Worm (Caenorhabditis elegans): ENCODE measurements around the gene srh-36.

The srh-36 gene

DNA sequence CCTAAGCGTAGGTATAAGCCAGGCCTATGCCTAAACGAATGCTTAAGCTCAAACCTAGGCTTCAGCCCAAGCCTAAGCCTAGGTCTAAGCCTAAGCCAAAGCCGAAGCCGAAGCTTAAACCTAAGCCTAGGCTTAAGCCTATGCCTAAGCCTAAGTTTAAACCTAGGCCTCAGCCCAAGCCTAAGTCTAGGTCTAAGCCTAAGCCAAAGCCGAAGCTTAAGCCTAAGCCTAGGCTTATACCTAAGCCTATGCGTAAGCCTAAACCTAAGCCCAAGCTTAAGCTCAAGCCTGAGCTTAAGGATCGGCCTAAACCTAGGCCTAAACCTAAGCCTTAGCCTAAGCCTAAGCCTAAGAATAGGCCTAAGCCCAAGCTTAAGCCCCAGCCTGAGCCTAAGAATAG lies 4.5 kb upstream of the srh-36 start:
- TF ChIP-seq egl-18 (GFP tag; IDR thresholded peaks at IDR 0.05): no peak
- no peak for TF ChIP-seq ama-1 (optimal IDR thresholded peaks at IDR 0.05)
- no peak for TF ChIP-seq ama-1 (GFP tag; optimal IDR thresholded peaks at IDR 0.05)
- no peak for TF ChIP-seq snpc-4 (GFP tag; optimal IDR thresholded peaks at IDR 0.05)
- no peak for TF ChIP-seq snpc-4 (tag; optimal IDR thresholded peaks at IDR 0.05)
- no peak for TF ChIP-seq ztf-28 (GFP tag; IDR thresholded peaks at IDR 0.05)
- TF ChIP-seq let-607 (tag; optimal IDR thresholded peaks at IDR 0.05): no peak
- TF ChIP-seq rpc-1 (optimal IDR thresholded peaks at IDR 0.05): no peak
- TF ChIP-seq rpc-1 (tag; optimal IDR thresholded peaks at IDR 0.05): no peak
- TF ChIP-seq chd-7 (tag; optimal IDR thresholded peaks at IDR 0.05): no peak
- TF ChIP-seq athp-1 (tag; optimal IDR thresholded peaks at IDR 0.05): no peak
- no peak for TF ChIP-seq ccch-3 (GFP tag; optimal IDR thresholded peaks at IDR 0.05)
- no peak for TF ChIP-seq let-526 (GFP tag; IDR thresholded peaks at IDR 0.05)
- TF ChIP-seq nhr-179 (tag; optimal IDR thresholded peaks at IDR 0.05): no peak

DNA sequence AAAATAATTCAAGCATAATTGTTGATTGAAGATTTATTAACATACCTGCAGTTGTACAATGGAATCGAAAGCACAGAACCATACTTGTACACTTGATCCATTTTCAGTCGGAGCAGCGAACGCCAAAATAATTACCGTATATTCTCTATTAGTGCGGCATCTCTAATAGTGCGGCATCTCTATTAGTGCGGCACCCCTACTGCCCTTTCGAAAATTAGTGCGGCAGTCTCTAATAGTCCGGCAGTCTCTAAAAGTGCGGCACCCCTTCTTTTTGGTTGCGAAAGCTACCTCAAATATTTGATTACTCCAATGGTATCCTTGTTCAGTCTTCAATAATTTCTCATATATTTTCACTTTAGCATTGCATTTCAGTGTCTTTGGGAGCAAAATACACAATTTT lies 3.4 kb downstream of the srh-36 start, which contains the start of gene srt-34:
TSS of gene srt-34 (minus strand) at position 101 of the 400 bp plus-strand sequence.
- TF ChIP-seq madf-6 (GFP tag; IDR thresholded peaks at IDR 0.05) (no peak), F52B5.7 (tag; optimal IDR thresholded peaks at IDR 0.05) (no peak), dpff-1 (tag; optimal IDR thresholded peaks at IDR 0.05) (no peak), him-1 (tag; optimal IDR thresholded peaks at IDR 0.05) (no peak), nfya-2 (GFP tag; IDR thresholded peaks at IDR 0.05) (no peak), repo-1 (tag; optimal IDR thresholded peaks at IDR 0.05) (no peak)

ce11 chrV:2815956-2816355 lies 5.5 kb downstream of the srh-36 start, which contains the start of gene F54E2.5:
Gene F54E2.5, minus strand, starts transcription at chrV:2816056.
- TF ChIP-seq ceh-27 (GFP tag; optimal IDR thresholded peaks at IDR 0.05) (no peak), T07F8.4 (tag; optimal IDR thresholded peaks at IDR 0.05) (no peak), ceh-79 (tag; optimal IDR thresholded peaks at IDR 0.05) (no peak)

- TF ChIP-seq ztf-28 (GFP tag; IDR thresholded peaks at IDR 0.05) (no peak), lsy-27 (tag; optimal IDR thresholded peaks at IDR 0.05; ENCODE audit: borderline replicate concordance, insufficient read depth) (no peak), lin-40 (tag; optimal IDR thresholded peaks at IDR 0.05) (no peak), ceh-40 (GFP tag; IDR thresholded peaks at IDR 0.05) (no peak), F55B11.4 (tag; optimal IDR thresholded peaks at IDR 0.05; ENCODE audit: borderline replicate concordance, insufficient read depth) (no peak), ztf-3 (GFP tag; optimal IDR thresholded peaks at IDR 0.05) (no peak), ztf-6 (GFP tag; IDR thresholded peaks at IDR 0.05) (no peak), attf-5 (GFP tag; optimal IDR thresholded peaks at IDR 0.05) (no peak), Y53G8AR.9 (GFP tag; conservative IDR thresholded peaks at IDR 0.05) (no peak), hmg-1.2 (GFP tag; IDR thresholded peaks at IDR 0.05) (no peak), lir-1 (GFP tag; conservative IDR thresholded peaks at IDR 0.05) (no peak), die-1 (tag; optimal IDR thresholded peaks at IDR 0.05) (no peak), nfya-2 (GFP tag; IDR thresholded peaks at IDR 0.05) (no peak), attf-3 (GFP tag; conservative IDR thresholded peaks at IDR 0.05) (no peak), lin-54 (GFP tag; optimal IDR thresholded peaks at IDR 0.05) (no peak), D2030.7 (GFP tag; IDR thresholded peaks at IDR 0.05) (no peak)
Measured at ce11 chrV:2813856-2814255, 7.6 kb downstream of the srh-36 start, which contains the start of gene F54E2.9. Gene F54E2.9, minus strand, starts transcription at chrV:2813987.

Data from whole organism, young adult.